Fruit fly (Drosophila melanogaster) whole organism, embryonic: ENCODE results near the gene CG31141.

Experiments
- Antp ChIP-seq: fragments of 200-800 bp; sonication (Bioruptor generic); optimal IDR thresholded peaks from 3 replicates; lab custom pipeline; 2016; ENCODE audit warnings: missing biosample characterization, missing genetic modification characterization
- B-H2 ChIP-seq: fragments of 200-800 bp; sonication (Bioruptor generic); optimal IDR thresholded peaks from 2 replicates; lab custom pipeline; 2018; ENCODE audit warnings: missing biosample characterization, mild to moderate bottlenecking, missing genetic modification characterization
- Blimp-1 ChIP-seq: fragments of 200-800 bp; sonication (Bioruptor generic); optimal IDR thresholded peaks from 3 replicates; lab custom pipeline; 2018; ENCODE audit warnings: missing biosample characterization, missing genetic modification characterization, mild to moderate bottlenecking, moderate library complexity, missing genetic modification reagents
- Bteb2 ChIP-seq: fragments of 200-800 bp; sonication (Bioruptor generic); optimal IDR thresholded peaks from 2 replicates; lab custom pipeline; 2016; ENCODE audit warnings: missing biosample characterization, missing genetic modification characterization
- CG10543 ChIP-seq: fragments of 200-800 bp; sonication (Bioruptor generic); optimal IDR thresholded peaks from 3 replicates; lab custom pipeline; 2017; ENCODE audit warnings: missing biosample characterization, mild to moderate bottlenecking, missing genetic modification characterization, moderate library complexity
- CG10959 ChIP-seq: fragments of 200-800 bp; sonication (Bioruptor generic); IDR thresholded peaks from 2 replicates; pipeline ENCODE4 v1.3.6; 2022; ENCODE audit warnings: missing biosample characterization, missing genetic modification characterization
- CG11247 ChIP-seq: fragments of 200-800 bp; sonication (Bioruptor generic); IDR thresholded peaks from 2 replicates; pipeline ENCODE4 v1.3.6; 2022; ENCODE audit warnings: missing biosample characterization, missing genetic modification characterization
- CG11504 ChIP-seq: fragments of 200-800 bp; sonication (Bioruptor generic); optimal IDR thresholded peaks from 3 replicates; lab custom pipeline; 2019; ENCODE audit warnings: missing biosample characterization, mild to moderate bottlenecking, missing genetic modification characterization, moderate library complexity
- CG12104 ChIP-seq: fragments of 200-800 bp; sonication (Bioruptor generic); optimal IDR thresholded peaks from 3 replicates; lab custom pipeline; 2016; ENCODE audit warnings: missing biosample characterization, missing genetic modification characterization
- CG12155 ChIP-seq: fragments of 200-800 bp; sonication (Bioruptor generic); optimal IDR thresholded peaks from 3 replicates; lab custom pipeline; 2016; ENCODE audit warnings: missing biosample characterization, missing genetic modification characterization
- CG14050 ChIP-seq: fragments of 200-800 bp; sonication (Bioruptor generic); IDR thresholded peaks from 3 replicates; pipeline ENCODE4 v1.3.6; 2022; ENCODE audit warnings: missing biosample characterization, missing genetic modification characterization
- CG15514 ChIP-seq: fragments of 200-800 bp; sonication (Bioruptor generic); optimal IDR thresholded peaks from 3 replicates; lab custom pipeline; 2017; ENCODE audit warnings: missing biosample characterization, missing genetic modification characterization, mild to moderate bottlenecking, moderate library complexity, missing genetic modification reagents
- CG16813 ChIP-seq: fragments of 200-800 bp; sonication (Bioruptor generic); IDR thresholded peaks from 3 replicates; pipeline ENCODE4 v1.3.6; 2022; ENCODE audit warnings: missing biosample characterization, missing genetic modification characterization; ENCODE audit not compliant: partially characterized antibody
- CG18599 ChIP-seq: fragments of 200-800 bp; sonication (Bioruptor generic); optimal IDR thresholded peaks from 3 replicates; lab custom pipeline; 2017; ENCODE audit warnings: missing biosample characterization, missing genetic modification characterization, mild to moderate bottlenecking, moderate library complexity, missing genetic modification reagents
- CG2202 ChIP-seq: fragments of 200-800 bp; sonication (Bioruptor generic); optimal IDR thresholded peaks from 2 replicates; lab custom pipeline; 2018; ENCODE audit warnings: missing biosample characterization, mild to moderate bottlenecking, missing genetic modification characterization
- CG2712 ChIP-seq: fragments of 200-800 bp; optimal IDR thresholded peaks from 3 replicates; lab custom pipeline; 2019; ENCODE audit warnings: missing biosample characterization, mild to moderate bottlenecking, missing genetic modification characterization, moderate library complexity
- CG3065 ChIP-seq: fragments of 200-800 bp; sonication (Bioruptor generic); optimal IDR thresholded peaks from 2 replicates; lab custom pipeline; 2016; ENCODE audit warnings: missing biosample characterization, missing genetic modification characterization
- CG3838 ChIP-seq: fragments of 200-800 bp; sonication (Bioruptor generic); optimal IDR thresholded peaks from 3 replicates; lab custom pipeline; 2016; ENCODE audit warnings: missing biosample characterization, missing genetic modification characterization
- CG4282 ChIP-seq: fragments of 200-800 bp; sonication (Bioruptor generic); optimal IDR thresholded peaks from 2 replicates; lab custom pipeline; 2016; ENCODE audit warnings: missing biosample characterization, missing genetic modification characterization
- CG4424 ChIP-seq: fragments of 200-800 bp; sonication (Bioruptor generic); optimal IDR thresholded peaks from 3 replicates; lab custom pipeline; 2016; ENCODE audit warnings: missing biosample characterization, missing genetic modification characterization
- CG4730 ChIP-seq: fragments of 200-800 bp; sonication (Bioruptor generic); IDR thresholded peaks from 2 replicates; pipeline ENCODE4 v1.3.6; 2022; ENCODE audit warnings: missing biosample characterization, missing genetic modification characterization
- CG6175 ChIP-seq: fragments of 200-800 bp; sonication (Bioruptor generic); IDR thresholded peaks from 3 replicates; pipeline ENCODE4 v1.3.6; 2022; ENCODE audit warnings: missing biosample characterization, missing genetic modification characterization
- CG6254 ChIP-seq: fragments of 200-800 bp; sonication (Bioruptor generic); optimal IDR thresholded peaks from 3 replicates; lab custom pipeline; 2017; ENCODE audit warnings: mild to moderate bottlenecking, missing biosample characterization, missing genetic modification reagents, missing genetic modification characterization
- CG7372 ChIP-seq: fragments of 200-800 bp; sonication (Bioruptor generic); IDR thresholded peaks from 2 replicates; pipeline ENCODE4 v1.3.6; 2022; ENCODE audit warnings: missing biosample characterization, missing genetic modification characterization
- Dref ChIP-seq: fragments of 200-800 bp; sonication (Bioruptor generic); IDR thresholded peaks from 2 replicates; pipeline ENCODE4 v1.3.6; 2022; ENCODE audit warnings: missing biosample characterization, missing genetic modification characterization
- Hr39 ChIP-seq: fragments of >200 bp; optimal IDR thresholded peaks from 2 replicates; lab custom pipeline; 2017
- PHDP ChIP-seq: fragments of 200-800 bp; sonication (Bioruptor generic); optimal IDR thresholded peaks from 3 replicates; lab custom pipeline; 2018; ENCODE audit warnings: missing biosample characterization, mild to moderate bottlenecking, missing genetic modification characterization, moderate library complexity
- Scr ChIP-seq: fragments of 200-800 bp; sonication (Bioruptor generic); IDR thresholded peaks from 2 replicates; pipeline ENCODE4 v1.3.6; 2022; ENCODE audit warnings: missing biosample characterization, missing genetic modification characterization; ENCODE audit not compliant: partially characterized antibody
- Trl ChIP-seq, 3 experiments: fragments of >200 bp in 2 of 3; fragments of 200-800 bp in 1 of 3; sonication (Bioruptor generic) in 1 of 3; optimal IDR thresholded peaks; 2 replicates in 1 of 3; 3 replicates in 2 of 3; lab custom pipeline; 2016 to 2017; ENCODE audit warnings: missing biosample characterization in 1 of 3, missing genetic modification characterization in 1 of 3
- Vsx1 ChIP-seq: fragments of 200-800 bp; sonication (Bioruptor generic); optimal IDR thresholded peaks from 2 replicates; lab custom pipeline; 2017; ENCODE audit warnings: missing biosample characterization, mild to moderate bottlenecking, missing genetic modification characterization, missing genetic modification reagents
- Xbp1 ChIP-seq: fragments of 200-800 bp; sonication (Bioruptor generic); optimal IDR thresholded peaks from 3 replicates; lab custom pipeline; 2016; ENCODE audit warnings: missing biosample characterization, mild to moderate bottlenecking, missing genetic modification characterization
- Xrp1 ChIP-seq: fragments of 200-800 bp; sonication (Bioruptor generic); IDR thresholded peaks from 2 replicates; pipeline ENCODE4 v1.3.6; 2022; ENCODE audit warnings: missing biosample characterization, missing genetic modification characterization
- bcd ChIP-seq: fragments of 200-800 bp; sonication (Bioruptor generic); optimal IDR thresholded peaks from 2 replicates; lab custom pipeline; 2017; ENCODE audit warnings: missing biosample characterization, mild to moderate bottlenecking, missing genetic modification characterization
- br ChIP-seq: fragments of >200 bp; optimal IDR thresholded peaks from 2 replicates; lab custom pipeline; 2017
- btn ChIP-seq: fragments of 200-800 bp; sonication (Bioruptor generic); optimal IDR thresholded peaks from 2 replicates; lab custom pipeline; 2016; ENCODE audit warnings: missing biosample characterization, missing genetic modification characterization
- chif ChIP-seq, 2 experiments: fragments of 200-800 bp; sonication (Bioruptor generic); optimal IDR thresholded peaks; 3 replicates each; lab custom pipeline; 2016; ENCODE audit warnings: missing biosample characterization in 2 of 2, missing genetic modification characterization in 2 of 2
- dimm ChIP-seq: fragments of 200-800 bp; sonication (Bioruptor generic); IDR thresholded peaks from 2 replicates; pipeline ENCODE4 v1.3.6; 2022; ENCODE audit warnings: missing biosample characterization, missing genetic modification characterization
- esg ChIP-seq: fragments of 200-800 bp; sonication (Bioruptor generic); conservative IDR thresholded peaks from 2 replicates; pipeline ENCODE4 v1.3.6; 2022; ENCODE audit warnings: missing biosample characterization, missing genetic modification characterization
- ftz-f1 ChIP-seq: fragments of 200-800 bp; sonication (Bioruptor generic); optimal IDR thresholded peaks from 2 replicates; lab custom pipeline; 2016; ENCODE audit warnings: missing biosample characterization, missing genetic modification characterization
- inv ChIP-seq: fragments of 200-800 bp; sonication (Bioruptor generic); IDR thresholded peaks from 2 replicates; pipeline ENCODE4 v1.3.6; 2022; ENCODE audit warnings: missing biosample characterization, missing genetic modification characterization; ENCODE audit not compliant: partially characterized antibody
- mam ChIP-seq: fragments of 200-800 bp; sonication (Bioruptor generic); optimal IDR thresholded peaks from 3 replicates; lab custom pipeline; 2016; ENCODE audit warnings: missing biosample characterization, missing genetic modification characterization
- onecut ChIP-seq: fragments of 200-800 bp; sonication (Bioruptor generic); IDR thresholded peaks from 2 replicates; pipeline ENCODE4 v1.3.6; 2022; ENCODE audit warnings: missing biosample characterization, missing genetic modification characterization
- schlank ChIP-seq: fragments of 200-800 bp; sonication (Bioruptor generic); optimal IDR thresholded peaks from 2 replicates; lab custom pipeline; 2018; ENCODE audit warnings: missing biosample characterization, mild to moderate bottlenecking, missing genetic modification characterization
- sens ChIP-seq: fragments of 200-800 bp; sonication (Bioruptor generic); peaks from one replicate; lab custom pipeline; 2016; ENCODE audit warnings: missing biosample characterization, missing genetic modification characterization
- seq ChIP-seq: fragments of 200-800 bp; sonication (Bioruptor generic); IDR thresholded peaks from 2 replicates; pipeline ENCODE4 v1.3.6; 2022; ENCODE audit warnings: missing biosample characterization, missing genetic modification characterization
- sima ChIP-seq: fragments of 200-800 bp; sonication (Bioruptor generic); optimal IDR thresholded peaks from 2 replicates; lab custom pipeline; 2016; ENCODE audit warnings: missing biosample characterization, missing genetic modification characterization
- stc ChIP-seq: fragments of 200-800 bp; sonication (Bioruptor generic); IDR thresholded peaks from 2 replicates; pipeline ENCODE4 v1.3.6; 2022; ENCODE audit warnings: missing biosample characterization, missing genetic modification characterization
- toy ChIP-seq: fragments of 200-800 bp; sonication (Bioruptor generic); IDR thresholded peaks from 2 replicates; pipeline ENCODE4 v1.3.6; 2022; ENCODE audit warnings: missing biosample characterization, missing genetic modification characterization
- ttk ChIP-seq: fragments of 200-800 bp; sonication (Bioruptor generic); IDR thresholded peaks from 2 replicates; pipeline ENCODE4 v2.1.2; 2022; ENCODE audit warnings: missing biosample characterization, missing genetic modification characterization
- wor ChIP-seq: fragments of 200-800 bp; sonication (Bioruptor generic); IDR thresholded peaks from 2 replicates; pipeline ENCODE4 v1.3.6; 2022; ENCODE audit warnings: missing biosample characterization, missing genetic modification characterization

CG31141 gene

DNA sequence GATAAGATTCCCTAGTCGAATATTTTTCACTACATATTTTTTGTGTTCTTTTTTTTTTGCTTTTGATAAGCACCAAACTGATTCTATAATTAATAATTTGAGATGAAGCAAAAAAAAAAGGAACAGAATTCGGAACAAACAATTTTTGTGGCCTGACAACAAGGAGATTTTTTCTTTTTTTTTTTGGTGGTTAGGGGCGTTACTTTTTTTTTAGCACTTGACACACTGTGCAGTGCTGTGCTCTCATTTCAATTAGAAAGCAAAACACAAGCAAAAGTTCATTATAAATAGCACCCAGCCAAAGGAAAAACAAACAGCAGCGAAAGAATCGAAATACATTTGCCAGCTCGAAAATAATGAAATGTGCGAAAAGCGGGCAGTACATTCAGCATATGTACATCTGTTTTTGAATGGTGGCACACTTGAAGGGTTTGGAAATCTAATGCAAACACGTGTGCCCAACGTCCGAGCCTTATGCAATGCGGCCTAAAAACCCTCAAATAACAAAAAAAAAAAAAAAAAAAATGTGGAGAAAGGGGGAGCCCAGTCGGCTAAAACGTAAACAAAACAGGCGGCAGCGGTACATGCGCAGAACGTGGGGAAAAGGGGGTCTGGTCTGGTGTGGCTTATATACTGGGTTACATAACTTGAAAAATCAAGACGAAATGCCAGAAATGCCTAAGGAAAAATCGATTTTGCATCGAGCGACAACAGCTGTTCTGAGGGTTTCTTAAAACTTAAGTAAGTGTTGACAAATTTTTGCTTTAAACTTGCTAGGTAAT is 18.7 kb downstream of the CG31141 start (continued):
- TF ChIP-seq Xbp1 (GFP tag; lab: Kevin White, UChicago): peak; percentile 43
- TF ChIP-seq CG14050 (GFP tag; lab: Robert Waterston, UW): no peak
- no peak for TF ChIP-seq CG10543
- peak; percentile 9 for TF ChIP-seq CG12155 (GFP tag; lab: Kevin White, UChicago)
- TF ChIP-seq CG4424 (GFP tag; lab: Kevin White, UChicago): peak; percentile 11
- TF ChIP-seq B-H2: no peak
- TF ChIP-seq seq: peak; percentile 29; the same call in 1 of the 2 replicates
- TF ChIP-seq Hr39: no peak
- TF ChIP-seq CG11247 (GFP tag; lab: Robert Waterston, UW): peak; percentile 20; the same call in 1 of the 2 replicates
- no peak for TF ChIP-seq Vsx1 (GFP tag; lab: Kevin White, UChicago)
- peak; percentile 18 for TF ChIP-seq CG2712
- TF ChIP-seq CG3838: no peak
- peak; percentile 27 for TF ChIP-seq Blimp-1
- TF ChIP-seq wor: peak; percentile 42; the same call in 1 of the 2 replicates
- TF ChIP-seq Dref (GFP tag; lab: Robert Waterston, UW): no peak
- TF ChIP-seq toy (GFP tag; lab: Robert Waterston, UW): no peak
- TF ChIP-seq sens (GFP tag; lab: Kevin White, UChicago): peak; percentile 92
- TF ChIP-seq Antp (GFP tag; lab: Kevin White, UChicago): peak; percentile 44
- TF ChIP-seq CG6254 (GFP tag; lab: Kevin White, UChicago): no peak
- peak; percentile 65 for TF ChIP-seq CG18599
- no peak for TF ChIP-seq CG7372 (GFP tag; lab: Robert Waterston, UW)
- TF ChIP-seq inv (GFP tag; lab: Robert Waterston, UW): no peak
- TF ChIP-seq esg (GFP tag; lab: Robert Waterston, UW): peak; percentile 38
- TF ChIP-seq ttk (GFP tag; lab: Robert Waterston, UW): peak; percentile 40; the same call in 1 of the 2 replicates
- TF ChIP-seq CG2202 (tag; lab: Kevin White, UChicago): no peak
- TF ChIP-seq CG6175: 0 out of 3 replicates have a peak, but pooled peaks have one; percentile 22
- peak; percentile 48 for TF ChIP-seq PHDP (tag; lab: Kevin White, UChicago)
- TF ChIP-seq ftz-f1 (GFP tag; lab: Kevin White, UChicago): no peak
- TF ChIP-seq chif (GFP tag; optimal IDR thresholded peaks at IDR 0.05; lab: Kevin White, UChicago): peak; percentile 15 to 45
- TF ChIP-seq CG12104: no peak
- TF ChIP-seq btn: no peak
- peak; percentile 90 for TF ChIP-seq onecut (GFP tag; lab: Robert Waterston, UW)
- TF ChIP-seq Scr (GFP tag; lab: Robert Waterston, UW): no peak
- no peak for TF ChIP-seq dimm
- no peak for TF ChIP-seq Trl (optimal IDR thresholded peaks at IDR 0.05; lab: Kevin White, UChicago)
- peak; percentile 31 for TF ChIP-seq Trl (GFP tag; optimal IDR thresholded peaks at IDR 0.05; lab: Kevin White, UChicago)
- TF ChIP-seq CG10959 (GFP tag; lab: Robert Waterston, UW): no peak
- peak; percentile 48 for TF ChIP-seq mam (GFP tag; lab: Kevin White, UChicago)
- peak; percentile 50; the same call in 1 of the 2 replicates for TF ChIP-seq Xrp1
- TF ChIP-seq CG11504 (tag; lab: Kevin White, UChicago): peak; percentile 38
- TF ChIP-seq Bteb2 (GFP tag; lab: Kevin White, UChicago): peak; percentile 1
- no peak for TF ChIP-seq br (lab: Kevin White, UChicago)
- TF ChIP-seq schlank (tag; lab: Kevin White, UChicago): no peak
- peak; percentile 9 for TF ChIP-seq bcd (GFP tag; lab: Kevin White, UChicago)
- no peak for TF ChIP-seq sima (GFP tag; lab: Kevin White, UChicago)
- no peak for TF ChIP-seq CG3065 (GFP tag; lab: Kevin White, UChicago)
- no peak for TF ChIP-seq CG16813
- TF ChIP-seq CG4730 (GFP tag; lab: Robert Waterston, UW): no peak
- peak; percentile 66 for TF ChIP-seq stc (GFP tag; lab: Robert Waterston, UW)
- TF ChIP-seq CG4282: no peak
- peak; percentile 11 for TF ChIP-seq CG15514 (GFP tag; lab: Kevin White, UChicago)
